Worm (Caenorhabditis elegans) whole organism, late embryonic: ENCODE data around the gene vha-6.

ENCODE experiments used
- C38D4.7 ChIP-seq: fragments of 200-800 bp; sonication (Bioruptor generic); optimal IDR thresholded peaks from 2 replicates; lab custom pipeline; 2018; ENCODE audit warnings: mild to moderate bottlenecking, missing genetic modification characterization, moderate library complexity, missing compliant biosample characterization
- F13H6.1 ChIP-seq: sonication (generic microtip); optimal IDR thresholded peaks from 2 replicates; lab custom pipeline; 2016; ENCODE audit warnings: missing genetic modification characterization, missing compliant biosample characterization
- T23F11.4 ChIP-seq: fragments of 200-800 bp; sonication (Bioruptor generic); optimal IDR thresholded peaks from 2 replicates; lab custom pipeline; 2018; ENCODE audit warnings: mild to moderate bottlenecking, missing genetic modification characterization, missing compliant biosample characterization
- ahr-1 ChIP-seq: sonication (generic microtip); optimal IDR thresholded peaks from 2 replicates; lab custom pipeline; 2016; ENCODE audit warnings: missing genetic modification characterization, missing compliant biosample characterization
- ceh-18 ChIP-seq: sonication (generic microtip); optimal IDR thresholded peaks from 2 replicates; lab custom pipeline; 2016; ENCODE audit warnings: missing genetic modification characterization, missing compliant biosample characterization
- ceh-19 ChIP-seq: fragments of 200-800 bp; sonication (Bioruptor generic); optimal IDR thresholded peaks from 2 replicates; lab custom pipeline; 2018; ENCODE audit warnings: mild to moderate bottlenecking, missing genetic modification characterization, missing compliant biosample characterization
- ceh-22 ChIP-seq: sonication (generic microtip); optimal IDR thresholded peaks from 2 replicates; lab custom pipeline; 2017; ENCODE audit warnings: missing biosample characterization, missing genetic modification characterization
- ceh-30 ChIP-seq: fragments of 150-350 bp; optimal IDR thresholded peaks from 2 replicates; lab custom pipeline; 2014; ENCODE audit warnings: missing biosample characterization, missing genetic modification characterization
- ceh-31 ChIP-seq: sonication (generic microtip); optimal IDR thresholded peaks from 2 replicates; lab custom pipeline; 2016; ENCODE audit warnings: missing genetic modification characterization, missing compliant biosample characterization
- ceh-45 ChIP-seq: fragments of 200-800 bp; sonication (Bioruptor generic); IDR thresholded peaks from 2 replicates; pipeline ENCODE4 v1.3.6; 2022; ENCODE audit warnings: missing genetic modification reagents, missing genetic modification characterization, missing compliant biosample characterization
- ceh-9 ChIP-seq: sonication (generic microtip); optimal IDR thresholded peaks from 2 replicates; lab custom pipeline; 2016; ENCODE audit warnings: mild to moderate bottlenecking, missing genetic modification characterization, inconsistent platforms, missing compliant biosample characterization
- che-1 ChIP-seq: sonication (generic microtip); optimal IDR thresholded peaks from 2 replicates; lab custom pipeline; 2016; ENCODE audit warnings: mild to moderate bottlenecking, missing genetic modification characterization, missing compliant biosample characterization
- elt-2 ChIP-seq: sonication (generic microtip); optimal IDR thresholded peaks from 2 replicates; lab custom pipeline; 2016; ENCODE audit warnings: missing genetic modification reagents, missing genetic modification characterization, missing compliant biosample characterization
- eyg-1 ChIP-seq: sonication (generic microtip); optimal IDR thresholded peaks from 2 replicates; lab custom pipeline; 2016; ENCODE audit warnings: missing genotype, missing genetic modification characterization, missing compliant biosample characterization
- fax-1 ChIP-seq: sonication (generic microtip); optimal IDR thresholded peaks from 2 replicates; lab custom pipeline; 2016; ENCODE audit warnings: missing genotype, missing genetic modification characterization, missing compliant biosample characterization
- fkh-10 ChIP-seq: fragments of 150-350 bp; optimal IDR thresholded peaks from 2 replicates; lab custom pipeline; 2014; ENCODE audit warnings: missing biosample characterization, missing genetic modification reagents, missing genetic modification characterization
- hlh-30 ChIP-seq: sonication (generic microtip); optimal IDR thresholded peaks from 2 replicates; lab custom pipeline; 2017; ENCODE audit warnings: antibody characterized with exemption, missing genetic modification characterization, missing compliant biosample characterization; ENCODE audit not compliant: insufficient read depth
- hlh-8 ChIP-seq: sonication (generic microtip); optimal IDR thresholded peaks from 2 replicates; lab custom pipeline; 2016; ENCODE audit warnings: missing genotype, missing genetic modification characterization, missing compliant biosample characterization
- lin-11 ChIP-seq: fragments of 200-800 bp; sonication (Bioruptor generic); optimal IDR thresholded peaks from 2 replicates; lab custom pipeline; 2018; ENCODE audit warnings: mild to moderate bottlenecking, missing genetic modification characterization, missing compliant biosample characterization
- nfya-1 ChIP-seq: sonication (generic microtip); optimal IDR thresholded peaks from 2 replicates; lab custom pipeline; 2017; ENCODE audit warnings: missing genetic modification characterization, mild to moderate bottlenecking, missing compliant biosample characterization, antibody characterized with exemption, moderate library complexity
- npax-4 ChIP-seq: sonication (generic microtip); optimal IDR thresholded peaks from 2 replicates; lab custom pipeline; 2016; ENCODE audit warnings: missing genetic modification characterization, missing compliant biosample characterization
- odd-2 ChIP-seq: sonication (generic microtip); optimal IDR thresholded peaks from 2 replicates; lab custom pipeline; 2017; ENCODE audit warnings: antibody characterized with exemption, mild to moderate bottlenecking, missing genetic modification characterization, missing compliant biosample characterization
- pha-4 ChIP-seq: fragments of 150-350 bp; optimal IDR thresholded peaks from 2 replicates; lab custom pipeline; 2018; ENCODE audit warnings: missing biosample characterization, missing genetic modification reagents, missing genetic modification characterization
- ref-2 ChIP-seq: sonication (generic microtip); optimal IDR thresholded peaks from 2 replicates; lab custom pipeline; 2016; ENCODE audit warnings: missing genetic modification characterization, missing compliant biosample characterization
- sdc-2 ChIP-seq: sonication (generic microtip); optimal IDR thresholded peaks from 2 replicates; lab custom pipeline; 2016; ENCODE audit warnings: missing genotype, missing genetic modification characterization, missing compliant biosample characterization
- sox-4 ChIP-seq: sonication (generic microtip); optimal IDR thresholded peaks from 2 replicates; lab custom pipeline; 2017; ENCODE audit warnings: mild to moderate bottlenecking, missing genetic modification characterization, inconsistent platforms, missing compliant biosample characterization
- tbx-2 ChIP-seq: sonication (generic microtip); optimal IDR thresholded peaks from 2 replicates; lab custom pipeline; 2016; ENCODE audit warnings: missing genetic modification characterization, missing compliant biosample characterization
- tbx-7 ChIP-seq: sonication (generic microtip); optimal IDR thresholded peaks from 2 replicates; lab custom pipeline; 2016; ENCODE audit warnings: missing genotype, missing genetic modification characterization, missing compliant biosample characterization
- ttx-3 ChIP-seq: sonication (generic microtip); optimal IDR thresholded peaks from 2 replicates; lab custom pipeline; 2016; ENCODE audit warnings: missing genetic modification reagents, missing genetic modification characterization, missing compliant biosample characterization
- unc-3 ChIP-seq, 2 experiments: fragments of 200-800 bp in 1 of 2; sonication (Bioruptor generic) in 1 of 2; sonication (generic microtip) in 1 of 2; conservative IDR thresholded peaks in 1 of 2; optimal IDR thresholded peaks in 1 of 2; 2 replicates each; pipeline versions ENCODE4 v1.3.6 to Lab custom; 2016 to 2022; ENCODE audit warnings: missing compliant biosample characterization in 2 of 2, missing genetic modification characterization in 2 of 2, missing genetic modification reagents in 1 of 2
- unc-55 ChIP-seq: sonication (generic microtip); optimal IDR thresholded peaks from 2 replicates; lab custom pipeline; 2017; ENCODE audit warnings: missing biosample characterization, missing genetic modification reagents, missing genetic modification characterization
- unc-86 ChIP-seq: sonication (generic microtip); optimal IDR thresholded peaks from 2 replicates; lab custom pipeline; 2016; ENCODE audit warnings: missing genetic modification characterization, missing compliant biosample characterization
- zip-5 ChIP-seq: sonication (generic microtip); optimal IDR thresholded peaks from 2 replicates; lab custom pipeline; 2016; ENCODE audit warnings: missing genetic modification characterization, missing compliant biosample characterization
- ztf-16 ChIP-seq: sonication (generic microtip); optimal IDR thresholded peaks from 2 replicates; lab custom pipeline; 2017; ENCODE audit warnings: missing genetic modification characterization, missing compliant biosample characterization

The vha-6 gene

DNA sequence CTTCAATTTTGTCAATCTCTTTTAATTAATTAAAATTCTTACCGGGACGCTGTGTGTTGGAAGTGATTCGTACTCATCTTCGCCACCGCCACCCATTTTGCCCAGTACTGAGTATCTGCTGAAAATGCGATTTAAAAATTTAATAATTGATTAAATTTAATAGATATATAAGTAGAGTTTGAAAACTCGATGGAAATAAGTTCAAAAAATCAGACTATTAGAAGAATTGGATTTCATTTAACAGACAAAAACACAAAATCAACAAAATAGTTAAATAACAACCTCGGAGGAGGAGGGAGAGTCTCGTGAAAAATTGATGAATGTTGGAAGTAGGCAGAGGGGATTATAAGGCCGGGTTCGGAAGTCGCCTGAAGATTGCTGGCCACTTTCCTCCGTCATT lies 33.7 kb upstream of the vha-6 start, which contains the start of gene mfn-1:
TSS of gene mfn-1 (minus strand) at position 101 of the 400 bp plus-strand sequence.
- TF ChIP-seq che-1 (tag; lab: Kevin White, UChicago) (no peak), F13H6.1 (tag; lab: Kevin White, UChicago) (no peak)

DNA sequence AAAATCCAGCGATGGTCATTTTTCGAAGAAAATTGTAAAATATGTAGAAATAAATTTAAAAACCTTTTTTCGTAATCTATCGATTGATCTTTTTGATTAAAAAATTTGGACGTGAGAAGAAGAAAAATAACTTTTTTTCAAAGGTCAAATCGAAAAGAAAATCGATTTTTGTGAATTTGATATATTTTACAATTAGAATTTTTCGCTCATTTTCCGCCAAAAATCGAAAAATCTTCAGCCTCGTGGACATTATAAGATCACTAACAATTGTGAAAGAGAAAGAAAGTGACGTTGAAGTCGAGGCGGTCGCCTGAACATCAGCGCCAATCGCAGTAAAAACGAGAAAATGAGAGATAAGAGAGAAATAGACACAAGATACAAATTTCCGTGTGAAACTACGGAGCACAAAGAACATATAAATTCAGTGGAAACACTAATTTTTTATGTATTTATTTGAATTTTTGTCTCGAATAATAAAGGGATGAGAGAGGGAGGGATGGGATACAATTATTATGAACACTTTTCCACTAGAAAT lies 31.4 kb upstream of the vha-6 start, which contains the start of gene cisd-1:
TSS of gene cisd-1 (minus strand) at position 51 of the 535 bp plus-strand sequence.
- TF ChIP-seq ceh-9 (tag; lab: Kevin White, UChicago) (no peak), ttx-3 (tag; lab: Kevin White, UChicago) (no peak), ref-2 (tag; lab: Kevin White, UChicago) (no peak), ztf-16 (tag; lab: Kevin White, UChicago) (no peak), eyg-1 (tag; lab: Kevin White, UChicago) (no peak), ceh-45 (GFP tag; lab: Robert Waterston, UW) (no peak), hlh-8 (tag; lab: Kevin White, UChicago) (no peak), ahr-1 (no peak), unc-86 (no peak), lin-11 (tag; lab: Kevin White, UChicago) (no peak), fkh-10 (GFP tag; lab: Kevin White, UChicago) (no peak), che-1 (tag; lab: Kevin White, UChicago) (no peak)

DNA sequence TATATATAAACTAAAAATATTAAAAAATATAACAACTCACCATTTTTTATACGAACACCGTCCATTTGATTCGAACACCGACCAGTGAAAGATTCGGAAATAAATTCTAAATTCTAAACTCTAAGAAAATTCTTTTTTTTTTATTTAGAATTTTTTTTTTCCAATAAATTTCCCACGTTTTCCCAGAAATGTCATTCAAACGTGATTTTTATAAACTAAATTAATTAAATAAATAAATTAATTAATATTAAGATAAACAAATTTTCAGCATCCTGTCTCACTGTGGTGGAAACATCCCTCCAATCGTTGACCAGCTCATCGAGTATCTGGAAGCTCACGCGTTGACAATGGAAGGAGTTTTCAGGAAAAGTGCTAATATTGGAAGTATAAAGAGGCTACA lies 29.3 kb upstream of the vha-6 start, which contains the start of gene klp-17:
TSS of gene klp-17 (minus strand) at position 101 of the 400 bp plus-strand sequence.
- TF ChIP-seq pha-4 (no peak), ceh-18 (tag; lab: Kevin White, UChicago) (no peak), unc-55 (GFP tag; lab: Kevin White, UChicago) (no peak), odd-2 (tag; lab: Kevin White, UChicago) (no peak), sdc-2 (tag; lab: Kevin White, UChicago) (no peak), fax-1 (tag; lab: Kevin White, UChicago) (no peak)

DNA sequence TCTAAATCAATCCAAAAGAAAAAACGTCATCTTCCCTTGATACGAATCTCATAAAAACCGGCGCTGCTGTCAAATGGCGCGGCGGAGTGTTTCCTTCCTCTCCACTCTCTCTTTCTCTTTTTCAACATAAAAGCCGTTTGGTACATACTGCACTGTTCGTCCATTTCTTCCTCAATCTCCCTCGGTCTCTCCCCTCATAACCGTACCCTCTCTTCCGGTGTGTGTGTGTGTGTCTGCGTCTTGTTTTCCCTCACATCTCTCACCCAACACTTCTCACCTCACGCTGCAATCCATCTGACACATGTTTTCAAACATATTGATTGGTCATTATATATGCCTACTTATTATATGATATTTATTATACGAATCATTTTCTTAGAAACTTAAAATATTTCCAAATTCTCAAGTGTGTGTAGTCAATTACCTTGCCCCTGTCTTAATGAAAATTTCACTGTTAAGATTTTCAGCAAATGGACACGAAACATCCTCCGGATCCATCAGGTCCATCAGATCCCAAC lies 26.2 kb upstream of the vha-6 start, which contains the start of the genes aars-1 and rga-1:
TSS of gene aars-1 (minus strand) at position 71 of the 518 bp plus-strand sequence.
TSS of gene rga-1 (plus strand) at position 468 of the 518 bp plus-strand sequence.
- TF ChIP-seq T23F11.4 (no peak), nfya-1 (tag; lab: Kevin White, UChicago) (peak; percentile 67), zip-5 (tag; lab: Kevin White, UChicago) (no peak), unc-55 (GFP tag; lab: Kevin White, UChicago) (peak; percentile 55), sdc-2 (tag; lab: Kevin White, UChicago) (no peak), ref-2 (tag; lab: Kevin White, UChicago) (peak; percentile 43), hlh-30 (tag; lab: Kevin White, UChicago) (peak; percentile 51), ceh-30 (no peak), tbx-2 (tag; lab: Kevin White, UChicago) (peak; percentile 61)
- TF ChIP-seq, all 69 proteins: peak for 5

DNA sequence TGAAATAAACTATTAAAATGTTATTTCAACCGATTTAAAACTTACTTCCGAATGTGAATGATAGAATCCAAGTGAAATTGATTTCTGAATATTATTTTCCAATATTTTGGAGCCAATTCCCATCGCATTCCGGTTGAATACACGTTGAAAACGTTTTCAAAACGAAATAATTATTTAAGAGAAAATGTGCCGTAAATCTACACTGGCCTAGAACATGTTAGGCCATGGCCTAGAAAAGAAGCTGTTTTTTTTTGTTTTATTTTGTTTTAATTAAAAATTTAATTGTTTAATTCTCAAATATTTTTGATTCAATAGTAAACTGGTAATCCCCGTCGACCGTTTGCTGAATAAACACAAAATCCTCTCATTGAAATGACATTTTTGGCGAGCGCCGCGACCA lies 25.6 kb upstream of the vha-6 start:
- TF ChIP-seq ztf-16 (tag; lab: Kevin White, UChicago) (no peak), elt-2 (tag; lab: Kevin White, UChicago) (peak; percentile 8), ceh-31 (tag; lab: Kevin White, UChicago) (peak; percentile 9)

DNA sequence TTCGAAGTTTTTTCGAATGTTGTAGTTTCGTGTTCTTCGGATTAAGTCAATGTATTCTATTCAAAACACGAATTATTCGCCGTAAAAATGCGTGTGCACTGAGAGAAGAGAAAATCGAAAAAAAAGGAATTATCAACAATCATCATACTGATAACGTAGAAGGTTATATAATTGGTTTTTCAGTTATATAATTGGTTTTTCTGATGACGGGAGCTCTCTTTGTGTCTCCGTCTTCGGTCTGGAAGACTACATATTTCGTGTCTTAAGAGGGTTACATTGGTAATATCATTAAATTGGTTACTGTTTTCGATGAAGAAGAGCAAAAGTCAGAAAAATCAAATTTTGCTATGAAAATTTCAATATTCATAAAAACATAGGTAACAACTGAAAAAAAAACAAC lies 21.6 kb upstream of the vha-6 start:
- TF ChIP-seq sox-4 (tag; lab: Kevin White, UChicago) (no peak), tbx-7 (tag; lab: Kevin White, UChicago) (no peak), ceh-22 (tag; lab: Kevin White, UChicago) (no peak), npax-4 (tag; lab: Kevin White, UChicago) (no peak), C38D4.7 (GFP tag; lab: Kevin White, UChicago) (no peak), ceh-19 (GFP tag; lab: Kevin White, UChicago) (no peak), unc-3 (GFP tag; conservative IDR thresholded peaks at IDR 0.05; lab: Robert Waterston, UW) (no peak), unc-3 (tag; optimal IDR thresholded peaks at IDR 0.05; lab: Kevin White, UChicago) (no peak), unc-86 (no peak), che-1 (tag; lab: Kevin White, UChicago) (no peak), tbx-2 (tag; lab: Kevin White, UChicago) (no peak)
